Worm (Caenorhabditis elegans) whole organism, mixed stage, embryonic: ENCODE data around the gene aman-2.

ENCODE experiments used
- M03D4.4 ChIP-seq: sonication (generic microtip); optimal IDR thresholded peaks from 2 replicates; lab custom pipeline; 2017; ENCODE audit warnings: mild to moderate bottlenecking, missing genetic modification characterization, missing compliant biosample characterization
- bed-3 ChIP-seq: fragments of 200-800 bp; sonication (Bioruptor generic); optimal IDR thresholded peaks from 3 replicates; lab custom pipeline; 2018; ENCODE audit warnings: mild to moderate bottlenecking, missing genetic modification characterization, moderate library complexity, missing compliant biosample characterization
- blmp-1 ChIP-seq: fragments of 150-350 bp; optimal IDR thresholded peaks from 2 replicates; lab custom pipeline; 2014; ENCODE audit warnings: missing biosample characterization, missing genetic modification characterization
- ceh-39 ChIP-seq: fragments of 150-350 bp; optimal IDR thresholded peaks from 2 replicates; lab custom pipeline; 2014; ENCODE audit warnings: missing biosample characterization, missing genetic modification characterization
- ceh-83 ChIP-seq: fragments of 200-800 bp; sonication (Bioruptor generic); optimal IDR thresholded peaks from 2 replicates; lab custom pipeline; 2018; ENCODE audit warnings: mild to moderate bottlenecking, missing genetic modification characterization, missing compliant biosample characterization
- ces-1 ChIP-seq: fragments of 150-350 bp; optimal IDR thresholded peaks from 2 replicates; lab custom pipeline; 2014; ENCODE audit warnings: missing biosample characterization, missing genetic modification reagents, missing genetic modification characterization
- cnd-1 ChIP-seq: fragments of 200-800 bp; sonication (Bioruptor generic); optimal IDR thresholded peaks from 2 replicates; lab custom pipeline; 2018; ENCODE audit warnings: mild to moderate bottlenecking, missing genetic modification characterization, missing compliant biosample characterization
- drap-1 ChIP-seq: fragments of 200-800 bp; sonication (Bioruptor generic); optimal IDR thresholded peaks from 3 replicates; lab custom pipeline; 2018; ENCODE audit warnings: mild to moderate bottlenecking, missing genetic modification characterization, missing compliant biosample characterization
- elt-1 ChIP-seq: sonication (generic microtip); optimal IDR thresholded peaks from 2 replicates; lab custom pipeline; 2017; ENCODE audit warnings: missing genetic modification characterization, mild to moderate bottlenecking, missing compliant biosample characterization, antibody characterized with exemption, moderate library complexity, borderline replicate concordance; ENCODE audit not compliant: insufficient read depth
- elt-3 ChIP-seq: fragments of 150-350 bp; optimal IDR thresholded peaks from 2 replicates; lab custom pipeline; 2014; ENCODE audit warnings: missing biosample characterization, missing genetic modification characterization
- flh-1 ChIP-seq: fragments of 200-800 bp; sonication (Bioruptor generic); optimal IDR thresholded peaks from 2 replicates; lab custom pipeline; 2018; ENCODE audit warnings: mild to moderate bottlenecking, missing genetic modification characterization, moderate library complexity, missing compliant biosample characterization
- hlh-1 ChIP-seq: fragments of 150-350 bp; optimal IDR thresholded peaks from 2 replicates; lab custom pipeline; 2014; ENCODE audit warnings: missing biosample characterization, missing genetic modification reagents, missing genetic modification characterization
- lin-13 ChIP-seq: fragments of 150-350 bp; optimal IDR thresholded peaks from 2 replicates; lab custom pipeline; 2014; ENCODE audit warnings: missing biosample characterization, missing genetic modification characterization
- lin-32 ChIP-seq: fragments of 200-800 bp; sonication (Bioruptor generic); optimal IDR thresholded peaks from 2 replicates; lab custom pipeline; 2018; ENCODE audit warnings: mild to moderate bottlenecking, missing genetic modification characterization, missing compliant biosample characterization
- lsy-2 ChIP-seq: fragments of 150-350 bp; optimal IDR thresholded peaks from 2 replicates; lab custom pipeline; 2014; ENCODE audit warnings: missing biosample characterization, missing genetic modification characterization
- mep-1 ChIP-seq: fragments of 150-350 bp; optimal IDR thresholded peaks from 2 replicates; lab custom pipeline; 2017; ENCODE audit warnings: missing biosample characterization, missing genetic modification reagents, missing genetic modification characterization, inconsistent platforms
- mls-2 ChIP-seq: sonication (generic microtip); optimal IDR thresholded peaks from 2 replicates; lab custom pipeline; 2016; ENCODE audit warnings: mild to moderate bottlenecking, missing genetic modification characterization, moderate library complexity, missing compliant biosample characterization
- nhr-2 ChIP-seq: fragments of 150-350 bp; optimal IDR thresholded peaks from 2 replicates; lab custom pipeline; 2014; ENCODE audit warnings: missing biosample characterization, missing genetic modification characterization
- nhr-237 ChIP-seq: fragments of 150-350 bp; optimal IDR thresholded peaks from 2 replicates; lab custom pipeline; 2014; ENCODE audit warnings: missing biosample characterization, missing genetic modification characterization
- nhr-76 ChIP-seq: sonication (generic microtip); optimal IDR thresholded peaks from 2 replicates; lab custom pipeline; 2017; ENCODE audit warnings: missing biosample characterization, missing genetic modification characterization
- pha-4 ChIP-seq: fragments of 150-350 bp; optimal IDR thresholded peaks from 2 replicates; lab custom pipeline; 2018; ENCODE audit warnings: missing biosample characterization, missing genetic modification reagents, missing genetic modification characterization
- sem-2 ChIP-seq: fragments of 200-800 bp; sonication (Bioruptor generic); optimal IDR thresholded peaks from 2 replicates; lab custom pipeline; 2018; ENCODE audit warnings: mild to moderate bottlenecking, missing genetic modification characterization, missing compliant biosample characterization
- snpc-4 ChIP-seq: fragments of 150-350 bp; optimal IDR thresholded peaks from 2 replicates; lab custom pipeline; 2014; ENCODE audit warnings: missing biosample characterization, missing genetic modification characterization
- sptf-1 ChIP-seq: sonication (generic microtip); optimal IDR thresholded peaks from 2 replicates; lab custom pipeline; 2017; ENCODE audit warnings: mild to moderate bottlenecking, missing genetic modification characterization, moderate library complexity, missing compliant biosample characterization
- tbx-8 ChIP-seq: fragments of 200-800 bp; sonication (Bioruptor generic); optimal IDR thresholded peaks from 2 replicates; lab custom pipeline; 2018; ENCODE audit warnings: mild to moderate bottlenecking, missing genetic modification characterization, moderate library complexity, missing compliant biosample characterization
- unc-120 ChIP-seq: sonication (generic microtip); optimal IDR thresholded peaks from 2 replicates; lab custom pipeline; 2017; ENCODE audit warnings: missing genetic modification characterization, missing compliant biosample characterization; ENCODE audit not compliant: poor library complexity, severe bottlenecking
- unc-39 ChIP-seq: fragments of 150-350 bp; optimal IDR thresholded peaks from 2 replicates; lab custom pipeline; 2014; ENCODE audit warnings: missing biosample characterization, missing genetic modification characterization
- unc-62 ChIP-seq: fragments of 150-350 bp; optimal IDR thresholded peaks from 2 replicates; lab custom pipeline; 2014; ENCODE audit warnings: missing biosample characterization, missing genetic modification reagents, missing genetic modification characterization
- zip-8 ChIP-seq: fragments of 150-350 bp; optimal IDR thresholded peaks from 2 replicates; lab custom pipeline; 2014; ENCODE audit warnings: missing biosample characterization, missing genetic modification characterization
- ztf-11 ChIP-seq: fragments of 150-350 bp; optimal IDR thresholded peaks from 2 replicates; lab custom pipeline; 2014; ENCODE audit warnings: missing biosample characterization, missing genetic modification characterization

aman-2 gene

ce11 chrV:11949509-11950117 is 16.6 kb upstream of the aman-2 start:
- TF ChIP-seq elt-3 (no peak), nhr-2 (peak; percentile 29), zip-8 (tag; lab: Kevin White, UChicago) (peak; percentile 81), elt-1 (tag; lab: Kevin White, UChicago) (peak; percentile 93), unc-62 (GFP tag; lab: Kevin White, UChicago) (peak; percentile 12), lin-32 (GFP tag; lab: Kevin White, UChicago) (no peak)

- peak; percentile 17 for TF ChIP-seq mls-2 (tag; lab: Kevin White, UChicago)
- no peak for TF ChIP-seq nhr-237
- peak; percentile 68 for TF ChIP-seq ces-1 (GFP tag; lab: Kevin White, UChicago)
Measured at ce11 chrV:11948581-11948980, 15.5 kb upstream of the aman-2 start.

ce11 chrV:11947414-11947954 is 14.4 kb upstream of the aman-2 start:
- TF ChIP-seq nhr-2 (peak; percentile 50), ceh-83 (no peak), unc-62 (GFP tag; lab: Kevin White, UChicago) (peak; percentile 83), lin-32 (GFP tag; lab: Kevin White, UChicago) (peak; percentile 70)

DNA sequence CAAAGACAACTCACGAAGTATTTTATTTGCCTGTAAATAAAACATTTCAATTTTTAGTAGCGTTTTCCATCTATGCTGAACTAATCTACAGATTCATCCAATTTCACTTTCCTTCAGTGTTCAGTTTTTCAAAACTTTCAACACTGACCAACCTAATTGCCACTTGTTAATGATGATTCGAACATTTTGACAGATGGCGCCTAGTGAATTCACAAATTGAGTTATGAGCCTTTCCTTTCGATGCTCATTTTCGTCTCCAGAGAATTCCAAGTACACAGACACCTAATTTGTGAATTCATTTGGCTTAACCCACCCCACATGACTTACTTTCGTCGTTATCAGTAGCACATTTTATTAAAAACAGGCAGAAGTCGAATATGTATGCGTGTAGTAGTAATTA is 13.8 kb upstream of the aman-2 start:
- TF ChIP-seq pha-4 (no peak), tbx-8 (GFP tag; lab: Kevin White, UChicago) (no peak), ceh-39 (tag; lab: Kevin White, UChicago) (no peak), zip-8 (tag; lab: Kevin White, UChicago) (no peak), nhr-76 (tag; lab: Kevin White, UChicago) (no peak), ces-1 (GFP tag; lab: Kevin White, UChicago) (peak; percentile 95), bed-3 (GFP tag; lab: Kevin White, UChicago) (no peak), ceh-83 (no peak), lin-13 (tag; lab: Kevin White, UChicago) (no peak), ztf-11 (tag; lab: Kevin White, UChicago) (no peak), elt-3 (no peak), nhr-2 (no peak), hlh-1 (tag; lab: Kevin White, UChicago) (no peak), mep-1 (tag; lab: Kevin White, UChicago) (no peak), cnd-1 (tag; lab: Kevin White, UChicago) (peak; percentile 28), blmp-1 (tag; lab: Kevin White, UChicago) (no peak), flh-1 (GFP tag; lab: Kevin White, UChicago) (no peak)

DNA sequence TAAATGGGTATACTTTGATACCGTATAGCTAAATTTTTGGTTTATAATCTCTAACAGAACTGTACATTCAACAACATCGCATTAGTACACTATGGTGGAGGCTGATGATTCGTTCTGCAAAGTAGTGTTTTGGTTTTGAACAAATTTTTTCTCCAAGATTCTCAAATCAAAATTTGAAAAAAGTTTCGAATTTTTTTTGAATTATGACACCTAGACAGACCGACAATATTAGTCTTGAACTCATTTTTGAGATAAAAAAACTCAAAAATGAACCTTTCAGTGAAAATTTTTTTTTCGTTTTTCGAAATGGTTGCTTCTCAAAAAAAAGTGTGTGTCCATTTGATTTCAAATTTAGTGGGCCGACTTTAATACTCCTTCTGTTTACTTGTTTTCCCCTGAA is 12.4 kb upstream of the aman-2 start:
- no peak for TF ChIP-seq ceh-83
- TF ChIP-seq pha-4, result no peak
- no peak for TF ChIP-seq unc-62 (GFP tag; lab: Kevin White, UChicago)
- no peak for TF ChIP-seq bed-3 (GFP tag; lab: Kevin White, UChicago)
- TF ChIP-seq sptf-1 (tag; lab: Kevin White, UChicago), result no peak
- TF ChIP-seq snpc-4 (tag; lab: Kevin White, UChicago), result no peak
- TF ChIP-seq drap-1 (GFP tag; lab: Kevin White, UChicago), result no peak
- no peak for TF ChIP-seq lin-32 (GFP tag; lab: Kevin White, UChicago)
- TF ChIP-seq flh-1 (GFP tag; lab: Kevin White, UChicago), result no peak
- TF ChIP-seq nhr-2, result no peak
- TF ChIP-seq lsy-2, result no peak
- TF ChIP-seq ces-1 (GFP tag; lab: Kevin White, UChicago), result no peak
- no peak for TF ChIP-seq ztf-11 (tag; lab: Kevin White, UChicago)
- TF ChIP-seq hlh-1 (tag; lab: Kevin White, UChicago), result no peak

ce11 chrV:11943737-11944136 is 10.7 kb upstream of the aman-2 start:
- TF ChIP-seq snpc-4 (tag; lab: Kevin White, UChicago), result no peak

- TF ChIP-seq unc-120, result no peak
- TF ChIP-seq mls-2 (tag; lab: Kevin White, UChicago), result no peak
- no peak for TF ChIP-seq lin-13 (tag; lab: Kevin White, UChicago)
- no peak for TF ChIP-seq unc-62 (GFP tag; lab: Kevin White, UChicago)
- no peak for TF ChIP-seq M03D4.4 (tag; lab: Kevin White, UChicago)
- TF ChIP-seq unc-39 (tag; lab: Kevin White, UChicago), result no peak
- no peak for TF ChIP-seq sem-2 (GFP tag; lab: Kevin White, UChicago)
Measured at ce11 chrV:11942325-11942724, 9.3 kb upstream of the aman-2 start, which contains the start of gene F58H1.6. F58H1.6 (plus strand) TSS chrV:11942625.
